Fruit fly (Drosophila melanogaster) Kc167 (cell line): ENCODE measurements around the gene CG5863.

Source experiments
- Sin3A ChIP-seq: fragments of >200 bp; optimal IDR thresholded peaks from 2 replicates; lab custom pipeline; 2018; ENCODE audit warnings: missing external identifiers
- h ChIP-seq: fragments of >200 bp; optimal IDR thresholded peaks from 3 replicates; lab custom pipeline; 2018; ENCODE audit warnings: missing external identifiers
- psq ChIP-seq: fragments of >200 bp; optimal IDR thresholded peaks from 2 replicates; lab custom pipeline; 2017; ENCODE audit warnings: missing external identifiers

dm6 chr3R:17379051-17379450 is 31.9 kb upstream of the CG5863 start:
- TF ChIP-seq h (lab: Kevin White, UChicago), result no peak
- no peak for TF ChIP-seq Sin3A (lab: Kevin White, UChicago)
- no peak for TF ChIP-seq psq (lab: Kevin White, UChicago)
